Fruit fly (Drosophila melanogaster): ENCODE results near the gene mRpS2.

Gene mRpS2

DNA sequence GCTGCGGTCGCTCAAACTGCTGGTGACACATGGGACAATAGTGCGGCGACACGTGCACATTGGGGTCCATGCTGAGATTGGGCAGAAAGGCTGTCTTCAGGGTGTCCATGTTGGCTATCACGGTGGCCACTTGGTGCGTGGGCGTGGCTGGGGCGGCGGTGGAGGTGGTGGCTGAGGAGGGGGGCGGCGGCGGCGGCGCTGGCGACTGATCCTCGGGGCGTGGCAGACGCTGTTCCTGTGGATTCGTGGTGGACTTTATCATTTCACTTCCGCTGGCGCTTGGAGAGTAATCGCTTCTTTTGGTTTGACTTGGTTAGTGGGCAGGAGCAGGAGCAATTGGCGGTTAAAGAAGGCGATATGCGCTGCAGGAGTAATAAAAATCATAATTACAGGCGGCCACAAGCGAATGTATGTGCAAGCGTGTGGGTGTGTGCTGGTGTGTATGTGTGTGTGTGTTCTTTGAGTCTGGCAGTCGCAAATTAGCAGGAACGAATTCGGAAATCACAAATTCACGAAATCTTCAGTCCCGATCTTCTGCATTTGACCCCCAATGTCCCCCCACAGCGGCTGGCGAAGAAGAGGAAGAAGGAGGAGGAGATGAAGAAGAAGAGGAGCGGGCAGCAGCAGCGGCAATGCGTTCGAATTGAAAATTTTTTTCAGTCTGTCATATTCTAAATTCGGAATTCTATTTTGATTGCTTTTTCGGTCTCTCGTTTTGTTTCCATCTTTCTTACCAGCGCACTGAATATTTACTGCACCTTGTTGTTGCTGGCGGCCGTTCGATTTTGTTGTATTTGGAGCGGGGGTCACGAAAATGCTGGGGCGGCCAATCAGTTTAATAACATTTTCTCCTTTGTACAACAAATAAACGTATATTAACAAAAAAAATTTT, 32.2 kb upstream of the mRpS2 start:
- TF ChIP-seq pad (GFP tag; optimal IDR thresholded peaks at IDR 0.05), result no peak
- no peak for TF ChIP-seq toe (GFP tag; optimal IDR thresholded peaks at IDR 0.05)
- no peak for TF ChIP-seq Mnt (GFP tag; optimal IDR thresholded peaks at IDR 0.05)
- TF ChIP-seq CG1620 (GFP tag; optimal IDR thresholded peaks at IDR 0.05), result no peak
- no peak for TF ChIP-seq tj (GFP tag; optimal IDR thresholded peaks at IDR 0.05)
- no peak for TF ChIP-seq Clk (GFP tag; optimal IDR thresholded peaks at IDR 0.05)
- no peak for TF ChIP-seq Hr96 (GFP tag; optimal IDR thresholded peaks at IDR 0.05)
- no peak for TF ChIP-seq cic (GFP tag; optimal IDR thresholded peaks at IDR 0.05)
- TF ChIP-seq CG14711 (tag; optimal IDR thresholded peaks at IDR 0.05), result no peak
- no peak for TF ChIP-seq bab1 (GFP tag; optimal IDR thresholded peaks at IDR 0.05)
- TF ChIP-seq CG33017 (tag; optimal IDR thresholded peaks at IDR 0.05), result no peak
- no peak for TF ChIP-seq CG11617 (GFP tag; optimal IDR thresholded peaks at IDR 0.05)
- no peak for TF ChIP-seq cnc (optimal IDR thresholded peaks at IDR 0.05)
- no peak for TF ChIP-seq CG12768 (GFP tag; optimal IDR thresholded peaks at IDR 0.05)
- no peak for TF ChIP-seq kay (GFP tag; ENCODE audit: borderline replicate concordance)

DNA sequence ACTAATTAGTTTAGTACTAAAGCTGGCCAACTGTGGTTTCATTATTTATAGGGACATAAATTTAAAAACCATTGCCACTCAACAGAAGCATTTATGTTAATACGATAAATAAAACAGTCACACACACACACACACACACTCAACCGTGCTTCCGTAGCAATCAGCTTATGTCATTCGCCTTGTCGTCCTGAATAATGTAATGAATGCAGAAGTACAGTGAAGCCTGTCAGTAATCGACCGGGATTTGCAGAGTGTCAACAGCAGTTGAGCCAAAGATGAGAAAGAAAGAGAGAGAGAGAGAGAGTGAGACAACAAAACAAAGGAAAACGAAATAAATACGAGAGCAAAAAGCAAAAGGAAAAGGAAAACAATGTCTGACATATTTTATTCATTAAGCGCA, 18.2 kb upstream of the mRpS2 start:
- TF ChIP-seq Crg-1 (GFP tag; optimal IDR thresholded peaks at IDR 0.05), result no peak
- no peak for TF ChIP-seq tj (GFP tag; optimal IDR thresholded peaks at IDR 0.05)
- no peak for TF ChIP-seq CG7101 (tag; optimal IDR thresholded peaks at IDR 0.05)
- no peak for TF ChIP-seq CG33017 (tag; optimal IDR thresholded peaks at IDR 0.05)
- TF ChIP-seq Mnt (GFP tag; optimal IDR thresholded peaks at IDR 0.05), result no peak
- TF ChIP-seq Clk (GFP tag; optimal IDR thresholded peaks at IDR 0.05), result no peak
- TF ChIP-seq CG11617 (GFP tag; optimal IDR thresholded peaks at IDR 0.05), result no peak
- no peak for TF ChIP-seq Hr96 (GFP tag; optimal IDR thresholded peaks at IDR 0.05)
- no peak for TF ChIP-seq pad (GFP tag; optimal IDR thresholded peaks at IDR 0.05)
- no peak for TF ChIP-seq cnc (optimal IDR thresholded peaks at IDR 0.05)
- no peak for TF ChIP-seq bab1 (GFP tag; optimal IDR thresholded peaks at IDR 0.05)
- no peak for TF ChIP-seq CG12768 (GFP tag; optimal IDR thresholded peaks at IDR 0.05)
- no peak for TF ChIP-seq cic (GFP tag; optimal IDR thresholded peaks at IDR 0.05)
- TF ChIP-seq kay (GFP tag; ENCODE audit: borderline replicate concordance), result no peak
- TF ChIP-seq CG14711 (tag; optimal IDR thresholded peaks at IDR 0.05), result no peak
- no peak for TF ChIP-seq CG1620 (GFP tag; optimal IDR thresholded peaks at IDR 0.05)

DNA sequence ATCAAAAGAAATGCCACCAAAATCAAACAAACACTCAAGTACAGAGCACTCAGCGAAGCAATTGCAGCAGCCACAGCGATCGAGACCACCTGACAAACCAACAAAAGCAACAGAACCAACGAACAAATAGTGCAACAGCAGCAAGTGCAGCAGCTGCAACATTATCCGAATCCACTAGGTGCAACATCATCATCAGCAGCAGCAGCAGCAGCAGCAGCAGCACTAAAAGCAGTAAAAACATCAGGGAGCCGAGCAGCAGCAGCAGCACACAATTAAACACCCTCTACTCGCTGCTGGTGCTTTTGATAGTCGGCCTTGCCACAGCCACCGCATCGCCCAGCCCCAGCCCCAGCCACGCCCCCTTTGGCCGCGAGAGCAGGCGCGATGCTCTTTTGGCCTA, 15.2 kb upstream of the mRpS2 start:
- TF ChIP-seq kay (GFP tag; ENCODE audit: borderline replicate concordance) (no peak), Hr96 (GFP tag; optimal IDR thresholded peaks at IDR 0.05) (no peak), CG5204 (GFP tag; optimal IDR thresholded peaks at IDR 0.05) (no peak), Crg-1 (GFP tag; optimal IDR thresholded peaks at IDR 0.05) (no peak), CG11617 (GFP tag; optimal IDR thresholded peaks at IDR 0.05) (no peak), CG7045 (GFP tag; optimal IDR thresholded peaks at IDR 0.05) (no peak), CG33017 (tag; optimal IDR thresholded peaks at IDR 0.05) (no peak), toe (GFP tag; optimal IDR thresholded peaks at IDR 0.05) (no peak), Mnt (GFP tag; optimal IDR thresholded peaks at IDR 0.05) (no peak), tj (GFP tag; optimal IDR thresholded peaks at IDR 0.05) (no peak), CG7101 (tag; optimal IDR thresholded peaks at IDR 0.05) (no peak), bab1 (GFP tag; optimal IDR thresholded peaks at IDR 0.05) (no peak), ovo (GFP tag; optimal IDR thresholded peaks at IDR 0.05) (no peak), CG12768 (GFP tag; optimal IDR thresholded peaks at IDR 0.05) (no peak), cnc (optimal IDR thresholded peaks at IDR 0.05) (no peak), CG1620 (GFP tag; optimal IDR thresholded peaks at IDR 0.05) (no peak), Clk (GFP tag; optimal IDR thresholded peaks at IDR 0.05) (no peak), CG14711 (tag; optimal IDR thresholded peaks at IDR 0.05) (no peak), pad (GFP tag; optimal IDR thresholded peaks at IDR 0.05) (no peak), cic (GFP tag; optimal IDR thresholded peaks at IDR 0.05) (no peak)

DNA sequence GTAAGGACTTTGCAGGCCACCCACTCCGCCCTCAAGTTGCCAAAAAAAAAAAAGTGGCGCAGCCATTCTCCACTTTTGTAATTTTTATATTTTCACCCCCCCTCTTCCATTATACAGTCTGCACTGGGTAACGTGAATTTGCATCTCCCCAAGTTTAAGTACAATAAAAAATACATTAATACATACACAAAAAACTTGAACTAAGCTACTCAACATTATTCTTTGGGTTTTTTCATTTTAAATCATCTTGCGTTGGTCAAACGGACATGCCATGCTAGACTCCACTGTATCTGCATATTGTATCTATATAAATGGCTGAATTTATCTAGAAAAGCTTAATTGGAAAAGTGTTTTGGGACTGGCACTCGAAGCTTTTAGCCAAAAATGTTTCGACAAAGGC, 11.3 kb upstream of the mRpS2 start:
- TF ChIP-seq ovo (GFP tag; optimal IDR thresholded peaks at IDR 0.05) (no peak), CG33017 (tag; optimal IDR thresholded peaks at IDR 0.05) (no peak), Hr96 (GFP tag; optimal IDR thresholded peaks at IDR 0.05) (no peak), CG1620 (GFP tag; optimal IDR thresholded peaks at IDR 0.05) (no peak), cnc (optimal IDR thresholded peaks at IDR 0.05) (no peak), cic (GFP tag; optimal IDR thresholded peaks at IDR 0.05) (no peak), Clk (GFP tag; optimal IDR thresholded peaks at IDR 0.05) (no peak), CG7101 (tag; optimal IDR thresholded peaks at IDR 0.05) (no peak), kay (GFP tag; ENCODE audit: borderline replicate concordance) (no peak), CG5204 (GFP tag; optimal IDR thresholded peaks at IDR 0.05) (no peak), Mnt (GFP tag; optimal IDR thresholded peaks at IDR 0.05) (no peak), Crg-1 (GFP tag; optimal IDR thresholded peaks at IDR 0.05) (no peak)

DNA sequence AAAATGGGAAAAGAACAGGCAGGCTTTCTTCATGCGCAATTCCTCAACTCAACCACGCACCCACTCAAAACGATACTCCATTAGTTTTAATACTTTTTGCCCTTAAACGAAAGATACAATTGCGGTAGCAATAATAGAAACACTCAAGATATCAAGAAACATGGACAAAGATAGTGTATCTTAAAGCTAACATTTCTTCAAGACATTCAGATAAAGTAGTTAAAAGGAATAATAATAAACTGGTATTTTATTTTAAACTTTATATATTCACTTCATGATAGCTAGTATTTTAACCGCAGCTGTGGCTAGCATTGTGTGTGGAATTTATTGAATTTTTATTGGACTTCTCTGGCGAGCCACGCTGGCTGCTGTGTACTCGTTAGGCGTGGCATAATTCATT, 5.9 kb upstream of the mRpS2 start:
- TF ChIP-seq CG14711 (tag; optimal IDR thresholded peaks at IDR 0.05), result no peak
- TF ChIP-seq bab1 (GFP tag; optimal IDR thresholded peaks at IDR 0.05), result no peak
- no peak for TF ChIP-seq CG33017 (tag; optimal IDR thresholded peaks at IDR 0.05)

DNA sequence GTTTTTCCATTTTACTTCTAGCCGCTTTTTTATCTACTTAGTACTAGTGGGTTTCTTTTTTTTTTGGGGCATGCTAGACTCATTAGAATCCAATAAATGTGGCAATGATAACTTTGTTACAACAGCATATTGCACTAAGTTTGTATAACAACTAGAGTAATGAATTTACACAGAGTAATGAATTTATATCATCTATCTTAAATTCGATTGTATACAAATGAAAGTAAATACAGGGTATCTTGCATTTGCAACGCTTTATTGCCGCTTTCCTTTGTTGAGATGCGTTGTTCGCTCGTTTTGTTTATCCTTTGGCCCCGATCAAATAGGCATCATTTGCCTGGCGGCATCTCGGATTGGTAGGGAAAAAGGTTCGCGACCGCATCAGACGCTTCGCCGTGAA, 4.6 kb upstream of the mRpS2 start:
- no peak for TF ChIP-seq CG5204 (GFP tag; optimal IDR thresholded peaks at IDR 0.05)
- TF ChIP-seq toe (GFP tag; optimal IDR thresholded peaks at IDR 0.05), result no peak
- no peak for TF ChIP-seq Hr96 (GFP tag; optimal IDR thresholded peaks at IDR 0.05)
- TF ChIP-seq Clk (GFP tag; optimal IDR thresholded peaks at IDR 0.05), result no peak

All from whole organism, adult.